Worm (Caenorhabditis elegans) whole organism, young adult: Measurements from ENCODE around the gene C43F9.7.

Experiments used
- D2030.7 ChIP-seq: fragments of 200-800 bp; sonication (Bioruptor generic); IDR thresholded peaks from 2 replicates; pipeline ENCODE4 v1.3.6; 2022; ENCODE audit warnings: missing genetic modification reagents, missing genetic modification characterization, missing compliant biosample characterization
- T07F8.4 ChIP-seq: sonication (generic microtip); optimal IDR thresholded peaks from 2 replicates; lab custom pipeline; 2016; ENCODE audit warnings: mild to moderate bottlenecking, missing genetic modification characterization, moderate library complexity, missing compliant biosample characterization
- T26A5.8 ChIP-seq: sonication (generic microtip); optimal IDR thresholded peaks from 2 replicates; lab custom pipeline; 2016; ENCODE audit warnings: missing genetic modification characterization, missing compliant biosample characterization
- Y95B8A.8 ChIP-seq: fragments of 200-800 bp; sonication (Bioruptor generic); IDR thresholded peaks from 2 replicates; pipeline ENCODE4 v1.3.6; 2022; ENCODE audit warnings: missing genetic modification reagents, missing genetic modification characterization, missing compliant biosample characterization
- aptf-2 ChIP-seq: fragments of 200-800 bp; sonication (Bioruptor generic); conservative IDR thresholded peaks from 2 replicates; pipeline ENCODE4 v1.3.6; 2022; ENCODE audit warnings: missing genetic modification reagents, missing genetic modification characterization, missing compliant biosample characterization
- aptf-3 ChIP-seq: fragments of 200-800 bp; sonication (Bioruptor generic); IDR thresholded peaks from 2 replicates; pipeline ENCODE4 v1.3.6; 2022; ENCODE audit warnings: missing genetic modification characterization, missing compliant biosample characterization
- athp-1 ChIP-seq: sonication (generic microtip); optimal IDR thresholded peaks from 2 replicates; lab custom pipeline; 2017; ENCODE audit warnings: mild to moderate bottlenecking, missing genetic modification characterization, missing compliant biosample characterization
- attf-3 ChIP-seq: fragments of 200-800 bp; sonication (Bioruptor generic); conservative IDR thresholded peaks from 2 replicates; pipeline ENCODE4 v1.3.6; 2022; ENCODE audit warnings: missing genetic modification reagents, missing genetic modification characterization, missing compliant biosample characterization
- cebp-2 ChIP-seq: fragments of 200-800 bp; sonication (Bioruptor generic); IDR thresholded peaks from 2 replicates; pipeline ENCODE4 v1.3.6; 2022; ENCODE audit warnings: missing genetic modification characterization, missing compliant biosample characterization
- ceh-100 ChIP-seq: fragments of 200-800 bp; sonication (Bioruptor generic); IDR thresholded peaks from 2 replicates; pipeline ENCODE4 v1.3.6; 2022; ENCODE audit warnings: missing genetic modification reagents, missing genetic modification characterization, missing compliant biosample characterization
- ceh-40 ChIP-seq: fragments of 200-800 bp; sonication (Bioruptor generic); IDR thresholded peaks from 2 replicates; pipeline ENCODE4 v1.3.6; 2022; ENCODE audit warnings: missing genetic modification characterization, missing compliant biosample characterization
- dox-1 ChIP-seq: fragments of 200-800 bp; sonication (Bioruptor generic); IDR thresholded peaks from 2 replicates; pipeline ENCODE4 v1.3.6; 2022; ENCODE audit warnings: missing genetic modification reagents, missing genetic modification characterization, missing compliant biosample characterization
- dpff-1 ChIP-seq: sonication (generic microtip); optimal IDR thresholded peaks from 2 replicates; lab custom pipeline; 2017; ENCODE audit warnings: mild to moderate bottlenecking, missing genetic modification characterization, missing compliant biosample characterization
- egl-18 ChIP-seq: fragments of 200-800 bp; sonication (Bioruptor generic); IDR thresholded peaks from 2 replicates; pipeline ENCODE4 v1.3.6; 2022; ENCODE audit warnings: missing genetic modification reagents, missing genetic modification characterization, missing compliant biosample characterization
- ets-4 ChIP-seq: fragments of 200-800 bp; sonication (Bioruptor generic); optimal IDR thresholded peaks from 2 replicates; lab custom pipeline; 2018; ENCODE audit warnings: mild to moderate bottlenecking, missing genetic modification characterization, missing compliant biosample characterization
- hlh-12 ChIP-seq: sonication (generic microtip); optimal IDR thresholded peaks from 2 replicates; lab custom pipeline; 2016; ENCODE audit warnings: missing genetic modification characterization, missing compliant biosample characterization
- hrde-1 ChIP-seq: sonication (generic microtip); optimal IDR thresholded peaks from 2 replicates; lab custom pipeline; 2016; ENCODE audit warnings: missing genetic modification characterization, mild to moderate bottlenecking, missing compliant biosample characterization, moderate library complexity, missing genotype, missing genetic modification reagents, borderline replicate concordance
- hsf-1 ChIP-seq: fragments of 200-800 bp; sonication (Bioruptor generic); IDR thresholded peaks from 2 replicates; pipeline ENCODE4 v1.3.6; 2022; ENCODE audit warnings: missing genetic modification reagents, missing genetic modification characterization, missing compliant biosample characterization
- lin-26 ChIP-seq: fragments of 200-800 bp; sonication (Bioruptor generic); IDR thresholded peaks from 2 replicates; pipeline ENCODE4 v1.3.6; 2022; ENCODE audit warnings: missing genetic modification reagents, missing genetic modification characterization, missing compliant biosample characterization
- lin-40 ChIP-seq: sonication (generic microtip); optimal IDR thresholded peaks from 2 replicates; lab custom pipeline; 2016; ENCODE audit warnings: missing genetic modification characterization, mild to moderate bottlenecking, missing compliant biosample characterization, missing genotype, missing genetic modification reagents
- madf-8 ChIP-seq: fragments of 200-800 bp; sonication (Bioruptor generic); conservative IDR thresholded peaks from 2 replicates; pipeline ENCODE4 v1.3.6; 2022; ENCODE audit warnings: missing genetic modification reagents, missing genetic modification characterization, missing compliant biosample characterization
- nfya-2 ChIP-seq: fragments of 200-800 bp; sonication (Bioruptor generic); IDR thresholded peaks from 2 replicates; pipeline ENCODE4 v1.3.6; 2022; ENCODE audit warnings: missing genetic modification reagents, missing genetic modification characterization, missing compliant biosample characterization
- nhr-120 ChIP-seq: fragments of 200-800 bp; sonication (Bioruptor generic); IDR thresholded peaks from 2 replicates; pipeline ENCODE4 v1.3.6; 2022; ENCODE audit warnings: missing genetic modification characterization, missing compliant biosample characterization
- nhr-80 ChIP-seq: sonication (generic microtip); optimal IDR thresholded peaks from 2 replicates; lab custom pipeline; 2016; ENCODE audit warnings: missing genetic modification characterization, missing compliant biosample characterization
- pbrm-1 ChIP-seq: fragments of 200-800 bp; sonication (Bioruptor generic); IDR thresholded peaks from 2 replicates; pipeline ENCODE4 v1.3.6; 2022; ENCODE audit warnings: missing genetic modification reagents, missing genetic modification characterization, missing compliant biosample characterization
- rec-8 ChIP-seq, 2 experiments: sonication (generic microtip); optimal IDR thresholded peaks; 2 replicates each; lab custom pipeline; 2016; ENCODE audit warnings: mild to moderate bottlenecking in 2 of 2, missing genetic modification characterization in 2 of 2, missing genetic modification reagents in 2 of 2, missing genotype in 2 of 2, missing biosample characterization in 1 of 2, missing compliant biosample characterization in 1 of 2, moderate library complexity in 1 of 2
- snpc-1.3 ChIP-seq: sonication (generic microtip); optimal IDR thresholded peaks from 2 replicates; lab custom pipeline; 2017; ENCODE audit warnings: missing genetic modification characterization, mild to moderate bottlenecking, missing compliant biosample characterization, antibody characterized with exemption, moderate library complexity, missing genotype, missing genetic modification reagents; ENCODE audit not compliant: insufficient read depth
- snpc-4 ChIP-seq, 5 experiments: fragments of 150-350 bp in 1 of 5; sonication (generic microtip) in 4 of 5; optimal IDR thresholded peaks; 2 replicates each; lab custom pipeline; 2014 to 2018; ENCODE audit warnings: missing genetic modification characterization in 5 of 5, missing biosample characterization in 3 of 5, antibody characterized with exemption in 2 of 5, mild to moderate bottlenecking in 2 of 5, missing compliant biosample characterization in 2 of 5, missing genotype in 2 of 5, moderate library complexity in 2 of 5, missing genetic modification reagents in 1 of 5
- tbp1 ChIP-seq: fragments of 200-800 bp; sonication (Bioruptor generic); optimal IDR thresholded peaks from 2 replicates; lab custom pipeline; 2018; ENCODE audit warnings: mild to moderate bottlenecking, missing genetic modification characterization, missing compliant biosample characterization
- tlf-1 ChIP-seq: fragments of 200-800 bp; sonication (Bioruptor generic); optimal IDR thresholded peaks from 2 replicates; lab custom pipeline; 2018; ENCODE audit warnings: mild to moderate bottlenecking, missing genetic modification characterization, missing compliant biosample characterization
- zfh-2 ChIP-seq: fragments of 200-800 bp; sonication (Bioruptor generic); conservative IDR thresholded peaks from 2 replicates; pipeline ENCODE4 v1.3.6; 2022; ENCODE audit warnings: missing genetic modification reagents, missing genetic modification characterization, missing compliant biosample characterization
- zim-3 ChIP-seq: sonication (generic microtip); optimal IDR thresholded peaks from 2 replicates; lab custom pipeline; 2017; ENCODE audit warnings: mild to moderate bottlenecking, missing genetic modification characterization, moderate library complexity, missing compliant biosample characterization
- ztf-18 ChIP-seq: sonication (generic microtip); optimal IDR thresholded peaks from 2 replicates; lab custom pipeline; 2016; ENCODE audit warnings: missing genotype, mild to moderate bottlenecking, missing genetic modification characterization, missing compliant biosample characterization
- ztf-3 ChIP-seq: fragments of 200-800 bp; sonication (Bioruptor generic); optimal IDR thresholded peaks from 2 replicates; lab custom pipeline; 2018; ENCODE audit warnings: mild to moderate bottlenecking, missing genetic modification characterization, missing compliant biosample characterization

Gene C43F9.7

DNA sequence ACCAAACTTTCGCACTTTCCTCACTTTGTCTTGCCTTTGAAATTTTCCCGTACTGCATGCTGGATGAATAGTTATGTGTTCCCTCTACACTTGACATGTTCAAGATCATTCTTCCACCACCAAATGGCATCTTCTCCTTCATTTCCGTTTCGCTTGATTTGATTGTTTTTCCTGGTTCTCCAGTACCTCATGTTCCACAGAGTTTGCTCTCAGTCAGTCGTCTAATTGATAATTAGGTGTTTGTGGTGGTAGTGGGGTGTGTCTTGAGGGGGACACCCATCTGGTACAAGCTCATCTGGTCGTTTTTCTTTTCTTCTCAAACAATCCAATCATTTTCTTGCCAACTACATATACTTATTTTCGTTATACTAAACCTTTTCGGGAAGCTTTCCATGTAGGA, 22.4 kb downstream of the C43F9.7 start:
- TF ChIP-seq tlf-1 (GFP tag; lab: Kevin White, UChicago), result no peak
- TF ChIP-seq lin-26 (GFP tag; lab: Robert Waterston, UW), result no peak
- no peak for TF ChIP-seq snpc-1.3 (tag; lab: Kevin White, UChicago)
- no peak for TF ChIP-seq ztf-3 (GFP tag; lab: Kevin White, UChicago)
- TF ChIP-seq hlh-12 (tag; lab: Kevin White, UChicago), result no peak
- no peak for TF ChIP-seq tbp1 (GFP tag; lab: Kevin White, UChicago)
- TF ChIP-seq D2030.7 (GFP tag; lab: Robert Waterston, UW), result no peak
- TF ChIP-seq nfya-2, result no peak
- no peak for TF ChIP-seq aptf-3 (GFP tag; lab: Robert Waterston, UW)

DNA sequence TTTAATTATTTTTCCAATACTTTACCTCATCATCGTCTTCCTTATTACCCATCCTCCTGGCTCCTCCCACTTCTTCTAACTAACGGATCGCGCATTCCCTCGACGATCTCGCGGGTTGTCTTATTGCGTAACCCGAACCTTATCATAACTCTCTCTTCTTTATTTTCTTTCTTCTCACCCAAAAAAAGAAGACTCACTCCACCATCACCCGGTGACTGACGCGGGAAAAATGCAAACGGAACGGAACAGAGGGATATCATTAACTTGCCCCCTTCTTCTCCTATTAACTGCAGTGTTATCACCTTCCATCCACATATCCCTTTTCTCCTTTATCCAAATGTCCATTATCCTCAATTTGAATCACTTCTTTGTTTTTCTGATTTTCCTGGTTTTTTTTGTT, 23.4 kb downstream of the C43F9.7 start:
- TF ChIP-seq ceh-100 (GFP tag; lab: Robert Waterston, UW) (no peak), zim-3 (tag; lab: Kevin White, UChicago) (no peak), T07F8.4 (no peak), rec-8 (tag; optimal IDR thresholded peaks at IDR 0.05; lab: Kevin White, UChicago) (no peak), Y95B8A.8 (GFP tag; lab: Robert Waterston, UW) (no peak), ztf-18 (tag; lab: Kevin White, UChicago) (no peak), dox-1 (GFP tag; lab: Robert Waterston, UW) (no peak), hsf-1 (GFP tag; lab: Robert Waterston, UW) (no peak), egl-18 (GFP tag; lab: Robert Waterston, UW) (no peak), athp-1 (tag; lab: Kevin White, UChicago) (no peak), T26A5.8 (tag; lab: Kevin White, UChicago) (no peak), nhr-80 (tag; lab: Kevin White, UChicago) (no peak), attf-3 (GFP tag; lab: Robert Waterston, UW) (no peak), ceh-40 (GFP tag; lab: Robert Waterston, UW) (no peak)

DNA sequence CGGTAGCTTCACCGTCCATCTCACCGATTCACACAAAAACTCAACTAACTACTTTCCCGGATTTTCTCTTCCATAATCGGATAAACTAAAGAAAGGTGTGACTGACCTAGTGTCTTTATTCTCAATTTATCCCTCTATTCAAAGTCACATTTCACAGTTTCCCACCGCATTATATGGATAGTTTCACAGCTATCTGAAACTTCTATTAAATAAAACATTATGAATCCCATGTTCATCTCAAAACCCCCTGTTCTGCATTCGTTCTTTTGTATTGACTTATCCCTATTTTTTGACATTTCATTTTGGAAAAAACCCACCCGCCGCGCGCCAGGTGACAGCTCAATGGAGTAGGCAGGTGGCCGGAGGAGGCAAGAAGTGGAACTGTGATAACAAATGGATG, 25.6 kb downstream of the C43F9.7 start:
- no peak for TF ChIP-seq hrde-1 (tag; lab: Kevin White, UChicago)
- TF ChIP-seq dpff-1 (tag; lab: Kevin White, UChicago), result no peak

DNA sequence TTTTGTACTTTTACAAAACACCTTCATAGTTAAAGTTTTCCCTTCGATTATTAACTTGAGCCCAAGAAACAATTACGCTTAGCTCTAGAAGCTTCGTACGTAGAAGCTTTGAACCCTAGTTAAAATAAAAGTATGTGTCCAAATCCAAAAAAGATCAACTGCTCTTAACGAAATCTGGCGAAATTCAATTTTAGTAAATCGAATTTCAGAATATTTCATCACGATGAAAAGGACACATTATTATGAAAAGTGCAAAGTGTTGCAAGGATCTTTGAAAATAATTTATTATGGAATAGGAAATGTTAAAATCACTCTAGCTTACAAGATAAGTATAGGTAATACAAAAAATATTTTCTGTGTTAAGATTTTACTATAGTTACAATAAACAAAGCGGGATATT, 28.2 kb downstream of the C43F9.7 start:
- TF ChIP-seq ets-4 (GFP tag; lab: Kevin White, UChicago) (no peak), madf-8 (GFP tag; lab: Robert Waterston, UW) (no peak), zfh-2 (GFP tag; lab: Robert Waterston, UW) (no peak), cebp-2 (no peak), pbrm-1 (GFP tag; lab: Robert Waterston, UW) (no peak), lin-40 (tag; lab: Kevin White, UChicago) (no peak), aptf-2 (no peak), snpc-4 (GFP tag; optimal IDR thresholded peaks at IDR 0.05; lab: Kevin White, UChicago) (no peak), snpc-4 (tag; optimal IDR thresholded peaks at IDR 0.05; lab: Kevin White, UChicago) (no peak), nhr-120 (no peak)
